Worm (Caenorhabditis elegans): ENCODE data around the gene agl-1.

- no peak; the same call in 1 of the 2 replicates for TF ChIP-seq flt-1 (GFP tag; IDR thresholded peaks at IDR 0.05)
- no peak for TF ChIP-seq tbx-11 (GFP tag; IDR thresholded peaks at IDR 0.05)
- TF ChIP-seq aly-1 (tag; optimal IDR thresholded peaks at IDR 0.05): no peak
These were observed 47.7 kb upstream of the agl-1 start for ce11 chrII:14405489-14406059.

Measured in whole organism, early embryonic.